Worm (Caenorhabditis elegans) whole organism, L2 larva: ENCODE results near the gene srz-99.

Experiments used
- C34F6.9 ChIP-seq: fragments of 150-350 bp; optimal IDR thresholded peaks from 2 replicates; lab custom pipeline; 2014; ENCODE audit warnings: missing biosample characterization, missing genetic modification characterization
- F13H6.1 ChIP-seq: sonication (generic microtip); optimal IDR thresholded peaks from 2 replicates; lab custom pipeline; 2016; ENCODE audit warnings: missing genetic modification characterization, missing compliant biosample characterization
- R02D3.7 ChIP-seq: fragments of 150-350 bp; optimal IDR thresholded peaks from 2 replicates; lab custom pipeline; 2014; ENCODE audit warnings: missing biosample characterization, missing genetic modification characterization
- Y55F3AM.14 ChIP-seq: fragments of 200-800 bp; sonication (Bioruptor generic); optimal IDR thresholded peaks from 2 replicates; lab custom pipeline; 2018; ENCODE audit warnings: mild to moderate bottlenecking, missing genetic modification characterization, missing compliant biosample characterization
- aly-2 ChIP-seq: fragments of 150-350 bp; optimal IDR thresholded peaks from 2 replicates; lab custom pipeline; 2014; ENCODE audit warnings: missing biosample characterization, missing genetic modification characterization
- blmp-1 ChIP-seq: sonication (generic microtip); optimal IDR thresholded peaks from 2 replicates; lab custom pipeline; 2017; ENCODE audit warnings: missing genetic modification characterization, mild to moderate bottlenecking, missing compliant biosample characterization, antibody characterized with exemption, moderate library complexity; ENCODE audit not compliant: insufficient read depth
- ceh-16 ChIP-seq: fragments of 150-350 bp; optimal IDR thresholded peaks from 2 replicates; lab custom pipeline; 2014; ENCODE audit warnings: missing biosample characterization, missing genetic modification characterization
- dmd-4 ChIP-seq: sonication (generic microtip); optimal IDR thresholded peaks from 2 replicates; lab custom pipeline; 2017; ENCODE audit warnings: missing biosample characterization, missing genetic modification characterization
- gmeb-1 ChIP-seq: fragments of 150-350 bp; optimal IDR thresholded peaks from 2 replicates; lab custom pipeline; 2014; ENCODE audit warnings: missing biosample characterization, missing genetic modification characterization
- lin-11 ChIP-seq: fragments of 150-350 bp; sonication (generic microtip); optimal IDR thresholded peaks from 2 replicates; lab custom pipeline; 2014; ENCODE audit warnings: missing biosample characterization, missing genetic modification characterization, inconsistent platforms, mixed read lengths
- lsy-2 ChIP-seq, 2 experiments: fragments of 150-350 bp in 1 of 2; sonication (generic microtip) in 1 of 2; optimal IDR thresholded peaks; 2 replicates each; lab custom pipeline; 2014 to 2017; ENCODE audit warnings: missing biosample characterization in 2 of 2, missing genetic modification characterization in 2 of 2
- mbf-1 ChIP-seq: sonication (generic microtip); optimal IDR thresholded peaks from 2 replicates; lab custom pipeline; 2017; ENCODE audit warnings: missing biosample characterization, missing genetic modification characterization
- mdl-1 ChIP-seq, 2 experiments: fragments of 150-350 bp in 1 of 2; sonication (generic microtip) in 1 of 2; optimal IDR thresholded peaks; 2 replicates each; lab custom pipeline; 2017; ENCODE audit warnings: missing biosample characterization in 2 of 2, missing genetic modification characterization in 2 of 2
- nhr-11 ChIP-seq: fragments of 150-350 bp; optimal IDR thresholded peaks from 2 replicates; lab custom pipeline; 2014; ENCODE audit warnings: missing biosample characterization, missing genetic modification characterization
- nhr-12 ChIP-seq: fragments of 150-350 bp; optimal IDR thresholded peaks from 2 replicates; lab custom pipeline; 2014; ENCODE audit warnings: missing biosample characterization, missing genetic modification characterization
- nhr-129 ChIP-seq: fragments of 150-350 bp; optimal IDR thresholded peaks from 2 replicates; lab custom pipeline; 2014; ENCODE audit warnings: missing biosample characterization, missing genetic modification characterization
- nhr-25 ChIP-seq: fragments of 150-350 bp; sonication (generic microtip); optimal IDR thresholded peaks from 3 replicates; lab custom pipeline; 2014; ENCODE audit warnings: missing biosample characterization, missing genetic modification characterization
- nhr-77 ChIP-seq: fragments of 150-350 bp; optimal IDR thresholded peaks from 2 replicates; lab custom pipeline; 2014; ENCODE audit warnings: missing biosample characterization, missing genetic modification characterization
- peb-1 ChIP-seq: fragments of 150-350 bp; optimal IDR thresholded peaks from 2 replicates; lab custom pipeline; 2014; ENCODE audit warnings: missing biosample characterization, missing genetic modification characterization
- sem-4 ChIP-seq: fragments of 150-350 bp; optimal IDR thresholded peaks from 2 replicates; lab custom pipeline; 2014; ENCODE audit warnings: missing biosample characterization, missing genetic modification reagents, missing genetic modification characterization
- skn-1 ChIP-seq: sonication (generic microtip); optimal IDR thresholded peaks from 2 replicates; lab custom pipeline; 2017; ENCODE audit warnings: missing biosample characterization, missing genetic modification characterization
- sma-3 ChIP-seq: sonication (generic microtip); optimal IDR thresholded peaks from 2 replicates; lab custom pipeline; 2016; ENCODE audit warnings: missing genetic modification reagents, missing genetic modification characterization, missing compliant biosample characterization
- sma-9 ChIP-seq, 2 experiments: fragments of 150-350 bp in 1 of 2; sonication (generic microtip) in 1 of 2; optimal IDR thresholded peaks; 2 replicates each; lab custom pipeline; 2014 to 2016; ENCODE audit warnings: missing genetic modification characterization in 2 of 2, mild to moderate bottlenecking in 1 of 2, missing biosample characterization in 1 of 2, missing compliant biosample characterization in 1 of 2, missing genetic modification reagents in 1 of 2, moderate library complexity in 1 of 2
- snpc-4 ChIP-seq: fragments of 150-350 bp; optimal IDR thresholded peaks from 2 replicates; lab custom pipeline; 2014; ENCODE audit warnings: missing biosample characterization, missing genetic modification characterization
- unc-55 ChIP-seq: fragments of 150-350 bp; sonication (generic microtip); optimal IDR thresholded peaks from 3 replicates; lab custom pipeline; 2014; ENCODE audit warnings: missing biosample characterization, missing genetic modification reagents, missing genetic modification characterization
- unc-62 ChIP-seq: fragments of 150-350 bp; optimal IDR thresholded peaks from 2 replicates; lab custom pipeline; 2014; ENCODE audit warnings: missing biosample characterization, missing genetic modification reagents, missing genetic modification characterization
- zag-1 ChIP-seq: fragments of 150-350 bp; optimal IDR thresholded peaks from 2 replicates; lab custom pipeline; 2014; ENCODE audit warnings: missing biosample characterization, missing genetic modification characterization
- ztf-11 ChIP-seq: sonication (generic microtip); optimal IDR thresholded peaks from 2 replicates; lab custom pipeline; 2017; ENCODE audit warnings: missing biosample characterization, missing genetic modification characterization
- ztf-4 ChIP-seq: fragments of 150-350 bp; optimal IDR thresholded peaks from 2 replicates; lab custom pipeline; 2014; ENCODE audit warnings: missing biosample characterization, missing genetic modification characterization

srz-99 gene

DNA sequence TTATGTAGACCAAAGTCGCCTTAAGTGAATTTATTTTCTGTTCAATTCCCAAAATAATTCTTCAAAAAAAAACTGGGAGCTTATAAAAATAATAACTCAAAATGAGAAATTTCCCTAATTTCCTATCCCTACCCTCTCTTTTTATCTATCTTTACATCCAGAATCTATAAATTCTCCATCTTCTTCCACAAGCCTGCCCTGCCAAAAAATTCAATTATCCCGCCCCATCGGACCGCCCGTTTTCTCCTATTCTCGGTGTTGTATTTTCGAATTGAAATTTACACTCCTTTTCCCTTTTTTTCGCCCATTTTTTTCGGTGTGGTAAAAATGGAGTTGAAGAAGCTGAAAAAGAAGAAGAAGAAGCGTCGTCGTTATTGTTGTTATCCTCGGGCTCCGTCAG lies 19.4 kb downstream of the srz-99 start:
- no peak for TF ChIP-seq unc-55
- no peak for TF ChIP-seq blmp-1 (tag; lab: Kevin White, UChicago)
- no peak for TF ChIP-seq lin-11 (tag; lab: Kevin White, UChicago)
- no peak for TF ChIP-seq nhr-129 (tag; lab: Kevin White, UChicago)
- no peak for TF ChIP-seq nhr-12 (tag; lab: Kevin White, UChicago)

DNA sequence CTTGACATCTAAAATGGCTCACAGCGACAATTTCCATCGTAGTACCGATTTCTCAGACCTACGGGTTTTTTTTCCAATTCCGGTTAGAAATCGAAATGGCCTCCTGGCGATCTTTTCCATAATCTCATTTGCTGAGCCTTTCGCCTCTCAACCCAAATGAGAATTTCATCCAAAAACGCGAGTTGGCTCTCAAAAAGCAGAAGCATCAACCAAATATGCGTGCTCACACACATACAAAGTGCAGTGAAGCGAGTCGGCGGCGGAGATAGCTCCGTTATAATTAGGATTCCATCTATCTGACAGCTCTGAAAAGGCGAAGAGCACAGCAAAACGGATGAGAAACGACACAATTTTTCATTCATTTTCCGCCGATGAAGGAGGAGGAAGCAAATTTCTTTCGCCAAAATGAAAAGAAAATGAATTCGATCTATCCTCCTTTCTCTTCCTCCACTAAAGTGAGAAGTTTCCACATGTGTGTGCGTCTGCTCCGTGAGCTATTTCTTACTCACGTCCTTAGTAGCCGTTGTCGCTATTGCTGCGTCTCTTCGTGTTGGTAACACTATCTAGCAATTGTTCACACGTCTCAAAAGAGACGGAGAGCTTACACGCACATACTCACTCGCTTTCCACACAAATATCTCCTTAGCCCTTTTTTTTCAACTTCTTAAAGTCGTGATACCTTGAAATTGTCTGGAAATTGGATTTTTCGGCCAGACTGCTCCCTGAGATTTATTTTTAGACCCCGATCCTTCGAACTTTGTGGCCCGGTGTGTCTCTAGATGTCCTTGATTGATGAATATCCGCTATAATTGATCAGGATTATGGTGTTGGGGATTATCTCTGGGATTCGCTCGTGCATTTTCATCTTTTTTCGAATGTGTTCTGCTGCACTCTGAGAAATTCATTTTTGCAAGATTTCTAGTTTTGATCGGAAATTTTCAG lies 22.3 kb downstream of the srz-99 start:
- TF ChIP-seq zag-1 (tag; lab: Kevin White, UChicago) = no peak
- no peak for TF ChIP-seq Y55F3AM.14 (GFP tag; lab: Kevin White, UChicago)
- no peak for TF ChIP-seq sma-3 (GFP tag; lab: Kevin White, UChicago)
- no peak for TF ChIP-seq mdl-1 (tag; optimal IDR thresholded peaks at IDR 0.05; lab: Kevin White, UChicago)
- TF ChIP-seq C34F6.9 (tag; lab: Kevin White, UChicago) = peak; percentile 8
- TF ChIP-seq R02D3.7 (tag; lab: Kevin White, UChicago) = no peak
- no peak for TF ChIP-seq lsy-2 (tag; optimal IDR thresholded peaks at IDR 0.05; lab: Kevin White, UChicago)
- TF ChIP-seq nhr-12 (tag; lab: Kevin White, UChicago) = no peak
- no peak for TF ChIP-seq ztf-11 (tag; lab: Kevin White, UChicago)
- no peak for TF ChIP-seq nhr-77 (tag; lab: Kevin White, UChicago)
- no peak for TF ChIP-seq ceh-16
- TF ChIP-seq unc-55 = peak; percentile 77
- TF ChIP-seq sem-4 (tag; lab: Kevin White, UChicago) = no peak
- TF ChIP-seq nhr-129 (tag; lab: Kevin White, UChicago) = peak; percentile 26
- no peak for TF ChIP-seq ztf-4
- TF ChIP-seq blmp-1 (tag; lab: Kevin White, UChicago) = no peak
- no peak for TF ChIP-seq F13H6.1 (tag; lab: Kevin White, UChicago)
- TF ChIP-seq nhr-11 (tag; lab: Kevin White, UChicago) = no peak

DNA sequence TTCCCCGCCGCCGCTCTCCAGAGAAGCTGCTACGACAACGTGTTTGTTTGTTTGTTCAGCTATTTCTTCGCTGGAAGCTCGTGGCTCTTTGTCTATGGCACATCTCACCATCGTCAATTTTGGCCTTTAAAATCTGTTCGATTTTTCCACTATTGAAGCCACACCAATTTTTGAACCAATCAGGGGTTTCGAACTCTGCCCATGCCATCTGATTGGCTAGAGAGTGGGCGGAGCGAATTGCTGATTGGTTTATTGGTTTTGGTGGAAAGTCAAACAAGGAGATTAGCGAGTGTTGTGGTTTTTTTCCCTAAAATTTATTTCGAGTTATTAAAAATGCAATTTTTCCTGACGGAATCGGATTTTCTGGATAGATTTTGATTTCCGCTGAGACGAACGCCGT lies 26.1 kb downstream of the srz-99 start:
- no peak for TF ChIP-seq snpc-4
- TF ChIP-seq skn-1 = no peak
- TF ChIP-seq sma-3 (GFP tag; lab: Kevin White, UChicago) = no peak
- TF ChIP-seq aly-2 (tag; lab: Kevin White, UChicago) = no peak
- TF ChIP-seq ztf-4 = no peak
- TF ChIP-seq gmeb-1 = no peak
- no peak for TF ChIP-seq dmd-4 (tag; lab: Kevin White, UChicago)
- no peak for TF ChIP-seq mbf-1
- no peak for TF ChIP-seq R02D3.7 (tag; lab: Kevin White, UChicago)
- TF ChIP-seq lin-11 (tag; lab: Kevin White, UChicago) = no peak
- TF ChIP-seq unc-62 (GFP tag; lab: Kevin White, UChicago) = no peak
- no peak for TF ChIP-seq Y55F3AM.14 (GFP tag; lab: Kevin White, UChicago)

DNA sequence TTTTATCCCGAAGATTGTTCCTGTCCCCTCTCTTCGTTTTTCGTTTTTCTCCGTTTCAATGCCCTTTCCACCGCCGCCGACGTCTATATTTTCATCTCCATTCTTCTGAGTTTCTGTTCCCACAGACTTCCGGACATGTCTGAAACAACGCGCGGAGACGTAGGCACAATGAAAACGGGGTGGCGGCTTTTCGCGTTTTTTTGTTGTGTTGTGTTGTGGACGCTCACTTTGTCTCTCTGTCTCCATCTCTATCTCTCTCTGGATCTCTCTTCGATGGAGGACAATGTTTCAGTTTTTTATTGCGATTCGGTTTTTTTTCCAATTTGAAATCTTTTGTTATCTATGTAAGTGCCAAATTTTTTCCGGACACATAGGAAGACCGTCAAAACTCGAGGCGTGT lies 29.9 kb downstream of the srz-99 start:
- TF ChIP-seq nhr-25 (tag; lab: Kevin White, UChicago) (no peak), peb-1 (tag; lab: Kevin White, UChicago) (no peak), skn-1 (no peak), unc-55 (peak; percentile 65)

DNA sequence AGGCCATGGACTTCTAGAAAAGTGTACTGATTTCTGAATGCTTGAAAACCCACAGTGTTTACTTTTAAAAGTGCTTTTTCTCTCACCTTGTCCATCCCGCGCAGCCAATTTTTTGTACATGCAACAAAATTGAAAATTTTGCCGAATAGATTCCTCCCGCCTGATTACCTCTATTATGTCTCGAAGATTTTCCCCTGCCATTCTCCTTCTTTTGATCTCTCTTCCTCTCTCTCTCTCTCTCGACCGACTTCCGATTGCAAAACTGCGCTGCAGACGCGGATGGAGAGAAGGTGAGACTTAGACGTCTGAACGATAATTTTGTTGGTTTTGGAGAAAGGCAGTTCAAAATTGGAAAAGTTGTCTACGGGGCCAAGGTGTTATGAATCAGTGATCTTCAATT lies 44.4 kb downstream of the srz-99 start:
- TF ChIP-seq nhr-129 (tag; lab: Kevin White, UChicago) = peak; percentile 19
- TF ChIP-seq lsy-2 (tag; optimal IDR thresholded peaks at IDR 0.05; lab: Kevin White, UChicago) = no peak
- peak; percentile 9 for TF ChIP-seq sma-9 (GFP tag; optimal IDR thresholded peaks at IDR 0.05; lab: Kevin White, UChicago)
- no peak for TF ChIP-seq sma-9 (tag; optimal IDR thresholded peaks at IDR 0.05; lab: Kevin White, UChicago)
- no peak for TF ChIP-seq peb-1 (tag; lab: Kevin White, UChicago)
